Fruit fly (Drosophila melanogaster) whole organism, embryonic: ENCODE measurements around the gene CG43229.

ENCODE experiments used
- Atf6 ChIP-seq: fragments of 200-800 bp; sonication (Bioruptor generic); IDR thresholded peaks from 2 replicates; pipeline ENCODE4 v1.3.6; 2022; ENCODE audit warnings: missing biosample characterization, missing genetic modification characterization
- Awh ChIP-seq: fragments of 200-800 bp; sonication (Bioruptor generic); IDR thresholded peaks from 2 replicates; pipeline ENCODE4, ENCODE4 v1.3.6; 2022; ENCODE audit warnings: missing biosample characterization, missing genetic modification characterization
- Bgb ChIP-seq: fragments of 200-800 bp; sonication (Bioruptor generic); IDR thresholded peaks from 2 replicates; pipeline ENCODE4 v1.3.6; 2022; ENCODE audit warnings: missing biosample characterization, missing genetic modification characterization; ENCODE audit not compliant: partially characterized antibody
- Blimp-1 ChIP-seq: fragments of 200-800 bp; sonication (Bioruptor generic); optimal IDR thresholded peaks from 3 replicates; lab custom pipeline; 2018; ENCODE audit warnings: missing biosample characterization, missing genetic modification characterization, mild to moderate bottlenecking, moderate library complexity, missing genetic modification reagents
- CG10274 ChIP-seq: fragments of 200-800 bp; sonication (Bioruptor generic); optimal IDR thresholded peaks from 3 replicates; lab custom pipeline; 2017; ENCODE audit warnings: missing biosample characterization, mild to moderate bottlenecking, missing genetic modification characterization
- CG10654 ChIP-seq: fragments of 200-800 bp; sonication (Bioruptor generic); optimal IDR thresholded peaks from 2 replicates; lab custom pipeline; 2016; ENCODE audit warnings: missing biosample characterization, missing genetic modification characterization
- CG11504 ChIP-seq: fragments of 200-800 bp; sonication (Bioruptor generic); optimal IDR thresholded peaks from 3 replicates; lab custom pipeline; 2019; ENCODE audit warnings: missing biosample characterization, mild to moderate bottlenecking, missing genetic modification characterization, moderate library complexity
- CG12155 ChIP-seq: fragments of 200-800 bp; sonication (Bioruptor generic); optimal IDR thresholded peaks from 3 replicates; lab custom pipeline; 2016; ENCODE audit warnings: missing biosample characterization, missing genetic modification characterization
- CG12391 ChIP-seq: fragments of 200-800 bp; sonication (Bioruptor generic); optimal IDR thresholded peaks from 3 replicates; lab custom pipeline; 2018; ENCODE audit warnings: missing biosample characterization, mild to moderate bottlenecking, missing genetic modification characterization, moderate library complexity
- CG13424 ChIP-seq: fragments of 200-800 bp; sonication (Bioruptor generic); optimal IDR thresholded peaks from 2 replicates; lab custom pipeline; 2019; ENCODE audit warnings: missing biosample characterization, mild to moderate bottlenecking, missing genetic modification characterization, moderate library complexity
- CG13894 ChIP-seq: fragments of 200-800 bp; sonication (Bioruptor generic); optimal IDR thresholded peaks from 3 replicates; lab custom pipeline; 2018; ENCODE audit warnings: missing biosample characterization, mild to moderate bottlenecking, missing genetic modification characterization, moderate library complexity
- CG14014 ChIP-seq: fragments of 200-800 bp; sonication (Bioruptor generic); IDR thresholded peaks from 2 replicates; pipeline ENCODE4 v1.3.6; 2022; ENCODE audit warnings: missing biosample characterization, missing genetic modification characterization
- CG16863 ChIP-seq: fragments of 200-800 bp; sonication (Bioruptor generic); optimal IDR thresholded peaks from 3 replicates; lab custom pipeline; 2016; ENCODE audit warnings: missing biosample characterization, missing genetic modification characterization
- CG17328 ChIP-seq: fragments of 200-800 bp; sonication (Bioruptor generic); IDR thresholded peaks from 2 replicates; pipeline ENCODE4 v1.3.6; 2022; ENCODE audit warnings: missing biosample characterization, missing genetic modification characterization
- CG17361 ChIP-seq: fragments of 200-800 bp; sonication (Bioruptor generic); IDR thresholded peaks from 3 replicates; pipeline ENCODE4 v1.3.6; 2022; ENCODE audit warnings: missing biosample characterization, missing genetic modification characterization
- CG18764 ChIP-seq: fragments of 200-800 bp; sonication (Bioruptor generic); optimal IDR thresholded peaks from 3 replicates; lab custom pipeline; 2016; ENCODE audit warnings: missing biosample characterization, missing genetic modification characterization
- CG2120 ChIP-seq: fragments of 200-800 bp; sonication (Bioruptor generic); optimal IDR thresholded peaks from 3 replicates; lab custom pipeline; 2016; ENCODE audit warnings: missing biosample characterization, missing genetic modification characterization
- CG30403 ChIP-seq: fragments of 200-800 bp; sonication (Bioruptor generic); optimal IDR thresholded peaks from 3 replicates; lab custom pipeline; 2016; ENCODE audit warnings: missing biosample characterization, missing genetic modification characterization
- CG31388 ChIP-seq: fragments of 200-800 bp; sonication (Bioruptor generic); optimal IDR thresholded peaks from 2 replicates; lab custom pipeline; 2016; ENCODE audit warnings: missing biosample characterization, missing genetic modification characterization
- CG32532 ChIP-seq: fragments of 200-800 bp; sonication (Bioruptor generic); IDR thresholded peaks from 2 replicates; pipeline ENCODE4 v1.3.6; 2022; ENCODE audit warnings: missing biosample characterization, missing genetic modification characterization
- CG3726 ChIP-seq: fragments of 200-800 bp; sonication (Bioruptor generic); IDR thresholded peaks from 3 replicates; pipeline ENCODE4, ENCODE4 v1.3.6; 2022; ENCODE audit warnings: missing biosample characterization, missing genetic modification characterization
- CG6689 ChIP-seq: fragments of 200-800 bp; sonication (Bioruptor generic); IDR thresholded peaks from 2 replicates; pipeline ENCODE4 v1.3.6; 2022; ENCODE audit warnings: missing biosample characterization, missing genetic modification characterization
- CG7556 ChIP-seq: fragments of 200-800 bp; sonication (Bioruptor generic); optimal IDR thresholded peaks from 2 replicates; lab custom pipeline; 2017; ENCODE audit warnings: missing biosample characterization, mild to moderate bottlenecking, missing genetic modification characterization
- CG8765 ChIP-seq: fragments of 200-800 bp; sonication (Bioruptor generic); IDR thresholded peaks from 2 replicates; pipeline ENCODE4 v1.3.6; 2022; ENCODE audit warnings: missing biosample characterization, missing genetic modification characterization
- CG9727 ChIP-seq: fragments of 200-800 bp; sonication (Bioruptor generic); optimal IDR thresholded peaks from 3 replicates; lab custom pipeline; 2017; ENCODE audit warnings: missing biosample characterization, mild to moderate bottlenecking, missing genetic modification characterization
- Camta ChIP-seq: fragments of 200-800 bp; sonication (Bioruptor generic); optimal IDR thresholded peaks from 2 replicates; lab custom pipeline; 2016; ENCODE audit warnings: missing biosample characterization, missing genetic modification characterization
- Hr39 ChIP-seq: fragments of >200 bp; optimal IDR thresholded peaks from 2 replicates; lab custom pipeline; 2017
- Hr51 ChIP-seq, 2 experiments: fragments of 200-800 bp; sonication (Bioruptor generic); optimal IDR thresholded peaks; 2 replicates in 1 of 2; 3 replicates in 1 of 2; lab custom pipeline; 2016 to 2018; ENCODE audit warnings: missing biosample characterization in 2 of 2, missing genetic modification characterization in 2 of 2, mild to moderate bottlenecking in 1 of 2, moderate library complexity in 1 of 2
- Lpt ChIP-seq: fragments of >200 bp; optimal IDR thresholded peaks from 2 replicates; lab custom pipeline; 2018; ENCODE audit warnings: missing biosample characterization, missing genetic modification characterization
- Med ChIP-seq: fragments of 200-800 bp; sonication (Bioruptor generic); peaks from one replicate; lab custom pipeline; 2016; ENCODE audit warnings: missing biosample characterization, missing genetic modification characterization, mild to moderate bottlenecking, inconsistent platforms, moderate library complexity
- Rfx ChIP-seq: fragments of 200-800 bp; sonication (Bioruptor generic); IDR thresholded peaks from 2 replicates; pipeline ENCODE4 v1.3.6; 2022; ENCODE audit warnings: missing biosample characterization, missing genetic modification characterization
- TFAM ChIP-seq: fragments of 200-800 bp; sonication (Bioruptor generic); optimal IDR thresholded peaks from 2 replicates; lab custom pipeline; 2017; ENCODE audit warnings: missing biosample characterization, missing genetic modification characterization, inconsistent platforms
- Xbp1 ChIP-seq: fragments of 200-800 bp; sonication (Bioruptor generic); optimal IDR thresholded peaks from 3 replicates; lab custom pipeline; 2016; ENCODE audit warnings: missing biosample characterization, mild to moderate bottlenecking, missing genetic modification characterization
- Xrp1 ChIP-seq: fragments of 200-800 bp; sonication (Bioruptor generic); IDR thresholded peaks from 2 replicates; pipeline ENCODE4 v1.3.6; 2022; ENCODE audit warnings: missing biosample characterization, missing genetic modification characterization
- aop ChIP-seq: fragments of 200-800 bp; sonication (Bioruptor generic); IDR thresholded peaks from 2 replicates; pipeline ENCODE4 v1.3.6; 2022; ENCODE audit warnings: missing biosample characterization, missing genetic modification characterization
- bsh ChIP-seq, 2 experiments: fragments of 200-800 bp; sonication (Bioruptor generic); optimal IDR thresholded peaks; 2 replicates each; lab custom pipeline; 2017 to 2018; ENCODE audit warnings: mild to moderate bottlenecking in 2 of 2, missing biosample characterization in 2 of 2, missing genetic modification characterization in 2 of 2, moderate library complexity in 1 of 2
- gce ChIP-seq: fragments of 200-800 bp; sonication (Bioruptor generic); IDR thresholded peaks from 3 replicates; pipeline ENCODE4 v1.3.6; 2022; ENCODE audit warnings: missing biosample characterization, missing genetic modification characterization
- gem ChIP-seq: fragments of 200-800 bp; sonication (Bioruptor generic); optimal IDR thresholded peaks from 2 replicates; lab custom pipeline; 2019; ENCODE audit warnings: missing biosample characterization, mild to moderate bottlenecking, missing genetic modification characterization, moderate library complexity
- h ChIP-seq: fragments of >200 bp; optimal IDR thresholded peaks from 2 replicates; lab custom pipeline; 2017
- lbe ChIP-seq: fragments of 200-800 bp; sonication (Bioruptor generic); optimal IDR thresholded peaks from 2 replicates; lab custom pipeline; 2016; ENCODE audit warnings: missing biosample characterization, mild to moderate bottlenecking, missing genetic modification characterization
- lmd ChIP-seq: fragments of 200-800 bp; sonication (Bioruptor generic); IDR thresholded peaks from 2 replicates; pipeline ENCODE4 v1.3.6; 2022; ENCODE audit warnings: missing biosample characterization, missing genetic modification characterization
- luna ChIP-seq: fragments of 200-800 bp; sonication (Bioruptor generic); optimal IDR thresholded peaks from 2 replicates; lab custom pipeline; 2016; ENCODE audit warnings: missing biosample characterization, missing genetic modification characterization
- mirr ChIP-seq: fragments of 200-800 bp; sonication (Bioruptor generic); optimal IDR thresholded peaks from 3 replicates; lab custom pipeline; 2018; ENCODE audit warnings: missing biosample characterization, mild to moderate bottlenecking, missing genetic modification characterization
- nau ChIP-seq: fragments of 200-800 bp; sonication (Bioruptor generic); optimal IDR thresholded peaks from 3 replicates; lab custom pipeline; 2017; ENCODE audit warnings: missing biosample characterization, mild to moderate bottlenecking, missing genetic modification characterization, missing genetic modification reagents
- nerfin-1 ChIP-seq: fragments of 200-800 bp; sonication (Bioruptor generic); optimal IDR thresholded peaks from 3 replicates; lab custom pipeline; 2019; ENCODE audit warnings: missing biosample characterization, mild to moderate bottlenecking, missing genetic modification characterization, moderate library complexity
- pan ChIP-seq, 4 experiments: fragments of >200 bp in 3 of 4; fragments of 200-800 bp in 1 of 4; sonication (Bioruptor generic) in 1 of 4; optimal IDR thresholded peaks in 3 of 4; IDR thresholded peaks in 1 of 4; 2 replicates each; pipeline versions ENCODE4 v1.3.6 to Lab custom; 2017 to 2022; ENCODE audit warnings: missing biosample characterization in 2 of 4, missing genetic modification characterization in 2 of 4, mixed read lengths in 1 of 4
- peb ChIP-seq: fragments of 200-800 bp; sonication (Bioruptor generic); IDR thresholded peaks from 2 replicates; pipeline ENCODE4 v1.3.6; 2022; ENCODE audit warnings: missing biosample characterization, missing genetic modification characterization
- phol ChIP-seq: fragments of 200-800 bp; sonication (Bioruptor generic); optimal IDR thresholded peaks from 3 replicates; lab custom pipeline; 2018; ENCODE audit warnings: missing biosample characterization, mild to moderate bottlenecking, missing genetic modification characterization, moderate library complexity
- sens ChIP-seq: fragments of 200-800 bp; sonication (Bioruptor generic); peaks from one replicate; lab custom pipeline; 2016; ENCODE audit warnings: missing biosample characterization, missing genetic modification characterization
- sisA ChIP-seq: fragments of 200-800 bp; sonication (Bioruptor generic); IDR thresholded peaks from 2 replicates; pipeline ENCODE4 v1.3.6; 2022; ENCODE audit warnings: missing biosample characterization, missing genetic modification characterization

Gene CG43229

DNA sequence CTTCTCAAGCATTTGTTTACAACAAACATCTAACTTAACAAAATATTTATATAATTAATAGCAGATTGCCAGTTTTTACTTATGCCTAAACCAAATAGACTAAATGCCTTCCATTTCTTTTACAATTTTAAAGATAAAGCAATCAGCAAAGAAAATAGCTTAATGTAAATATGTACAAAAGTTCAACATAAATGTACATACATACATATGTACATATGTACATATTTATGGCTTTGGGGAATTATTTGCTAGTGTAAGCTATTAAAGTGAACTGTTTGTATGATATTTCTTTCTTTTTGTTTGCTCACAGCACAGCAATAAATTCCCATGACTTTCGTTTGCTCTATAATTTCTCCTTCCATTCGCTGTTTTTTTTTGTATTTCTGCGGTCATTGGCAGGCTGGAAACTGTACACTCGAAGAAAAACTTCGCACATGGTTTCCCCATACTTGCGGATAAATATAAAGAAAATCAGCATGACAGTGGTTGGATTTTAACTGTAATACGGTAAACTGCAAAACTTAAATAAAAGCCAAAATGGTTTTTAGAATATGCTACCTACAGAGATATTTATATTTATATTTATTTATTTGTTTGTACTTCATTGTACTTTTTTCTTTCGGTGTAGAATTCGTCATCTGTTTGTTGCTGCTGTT lies 2.7 kb downstream of the CG43229 start (continued):
- no peak for TF ChIP-seq peb (GFP tag; lab: Robert Waterston, UW)
- no peak for TF ChIP-seq aop (GFP tag; lab: Robert Waterston, UW)
- no peak for TF ChIP-seq TFAM (GFP tag; lab: Kevin White, UChicago)
- peak in 1 of 2 experiments; percentile 4 for TF ChIP-seq Hr51 (GFP tag; optimal IDR thresholded peaks at IDR 0.05; lab: Kevin White, UChicago)
- peak in 1 of 2 experiments; percentile 22 for TF ChIP-seq bsh (GFP tag; optimal IDR thresholded peaks at IDR 0.05; lab: Kevin White, UChicago)
- TF ChIP-seq CG31388 (GFP tag; lab: Kevin White, UChicago) = no peak
- no peak for TF ChIP-seq CG12155 (GFP tag; lab: Kevin White, UChicago)
- no peak for TF ChIP-seq CG18764 (GFP tag; lab: Kevin White, UChicago)
- no peak for TF ChIP-seq luna
- peak; percentile 33 for TF ChIP-seq Rfx
- 0 out of 3 replicates have a peak, but pooled peaks have one; percentile 8 for TF ChIP-seq gce (GFP tag; lab: Robert Waterston, UW)
- peak; percentile 32 for TF ChIP-seq phol
- TF ChIP-seq CG7556 = peak; percentile 34
- TF ChIP-seq CG2120 (GFP tag; lab: Kevin White, UChicago) = peak; percentile 39
- TF ChIP-seq CG13894 (tag; lab: Kevin White, UChicago) = no peak
- TF ChIP-seq CG13424 = peak; percentile 33
- peak; percentile 37; the same call in 1 of the 2 replicates for TF ChIP-seq lmd (GFP tag; lab: Robert Waterston, UW)
- peak; percentile 50 for TF ChIP-seq CG11504 (tag; lab: Kevin White, UChicago)
- TF ChIP-seq lbe (GFP tag; lab: Kevin White, UChicago) = no peak
- TF ChIP-seq CG9727 (GFP tag; lab: Kevin White, UChicago) = peak; percentile 29
- TF ChIP-seq Med (GFP tag; lab: Kevin White, UChicago) = peak; percentile 81
- TF ChIP-seq CG10654 (GFP tag; lab: Kevin White, UChicago) = no peak
- TF ChIP-seq Awh (GFP tag; lab: Robert Waterston, UW) = no peak
- 0 out of 2 replicates have a peak, but pooled peaks have one; percentile 6 for TF ChIP-seq CG14014
- TF ChIP-seq Xbp1 (GFP tag; lab: Kevin White, UChicago) = peak; percentile 12
- TF ChIP-seq Bgb = no peak
- TF ChIP-seq CG8765 (GFP tag; lab: Robert Waterston, UW) = no peak
- TF ChIP-seq CG17361 (GFP tag; lab: Robert Waterston, UW) = peak; percentile 50; the same call in 2 of the 3 replicates
- no peak for TF ChIP-seq CG10274 (GFP tag; lab: Kevin White, UChicago)
- TF ChIP-seq mirr (GFP tag; lab: Kevin White, UChicago) = no peak
- TF ChIP-seq Xrp1 = peak; percentile 42
- TF ChIP-seq CG30403 = peak; percentile 31
- TF ChIP-seq h (lab: Kevin White, UChicago) = no peak
- TF ChIP-seq sens (GFP tag; lab: Kevin White, UChicago) = peak; percentile 77
- TF ChIP-seq Camta (GFP tag; lab: Kevin White, UChicago) = no peak
- 0 out of 2 replicates have a peak, but pooled peaks have one; percentile 11 for TF ChIP-seq CG17328 (GFP tag; lab: Robert Waterston, UW)
- no peak for TF ChIP-seq nau (GFP tag; lab: Kevin White, UChicago)
- TF ChIP-seq CG3726 (GFP tag; lab: Robert Waterston, UW) = no peak
- TF ChIP-seq CG12391 (tag; lab: Kevin White, UChicago) = no peak
- peak; percentile 21; the same call in 1 of the 2 replicates for TF ChIP-seq sisA (GFP tag; lab: Robert Waterston, UW)
- TF ChIP-seq Lpt (GFP tag; lab: Kevin White, UChicago) = no peak
- no peak; the same call in 1 of the 2 replicates for TF ChIP-seq Atf6 (GFP tag; lab: Robert Waterston, UW)
- peak; percentile 34 for TF ChIP-seq gem
- no peak for TF ChIP-seq pan (optimal IDR thresholded peaks at IDR 0.05; lab: Kevin White, UChicago)
- peak in 1 of 2 experiments; percentile 5 for TF ChIP-seq pan (GFP tag; optimal IDR thresholded peaks at IDR 0.05 in 1 of 2, IDR thresholded peaks at IDR 0.05 in 1 of 2)
- TF ChIP-seq Hr39 (lab: Kevin White, UChicago) = no peak
- no peak for TF ChIP-seq CG16863
- 0 out of 2 replicates have a peak, but pooled peaks have one; percentile 6 for TF ChIP-seq CG32532 (GFP tag; lab: Robert Waterston, UW)
- no peak for TF ChIP-seq nerfin-1 (tag; lab: Kevin White, UChicago)
- no peak for TF ChIP-seq CG6689 (GFP tag; lab: Robert Waterston, UW)
- peak; percentile 51 for TF ChIP-seq Blimp-1
